Worm (Caenorhabditis elegans) whole organism, L1 larva: ENCODE measurements around the gene qdpr-1.
"Not testable (repeated sequence)": the region's sequence is repeated elsewhere in the genome, so short reads cannot be mapped to it uniquely, and the experiment has no call there.

ENCODE experiments used
- C04F5.9 ChIP-seq: sonication (generic microtip); optimal IDR thresholded peaks from 2 replicates; lab custom pipeline; 2016; ENCODE audit warnings: missing genetic modification characterization, missing compliant biosample characterization
- C16A3.4 ChIP-seq: fragments of 150-350 bp; optimal IDR thresholded peaks from 2 replicates; lab custom pipeline; 2014; ENCODE audit warnings: missing biosample characterization, missing genetic modification characterization
- C34B4.2 ChIP-seq: sonication (generic microtip); optimal IDR thresholded peaks from 2 replicates; lab custom pipeline; 2017; ENCODE audit warnings: mild to moderate bottlenecking, missing genetic modification characterization, missing compliant biosample characterization
- alr-1 ChIP-seq: fragments of 200-800 bp; sonication (Bioruptor generic); optimal IDR thresholded peaks from 2 replicates; lab custom pipeline; 2018; ENCODE audit warnings: borderline replicate concordance, mild to moderate bottlenecking, missing genetic modification characterization, missing compliant biosample characterization
- blmp-1 ChIP-seq: fragments of 150-350 bp; optimal IDR thresholded peaks from 2 replicates; lab custom pipeline; 2014; ENCODE audit warnings: missing biosample characterization, missing genetic modification characterization
- ceh-90 ChIP-seq: sonication (generic microtip); optimal IDR thresholded peaks from 2 replicates; lab custom pipeline; 2016; ENCODE audit warnings: missing genetic modification characterization, missing compliant biosample characterization
- efl-1 ChIP-seq, 4 experiments: fragments of 150-350 bp; optimal IDR thresholded peaks in 3 of 4; peaks in 1 of 4; 1 replicate in 1 of 4; 2 replicates in 3 of 4; lab custom pipeline; 2014; ENCODE audit warnings: missing biosample characterization in 2 of 4, missing genetic modification characterization in 2 of 4, missing genetic modification reagents in 2 of 4
- efl-3 ChIP-seq: fragments of 200-800 bp; sonication (Bioruptor generic); optimal IDR thresholded peaks from 2 replicates; lab custom pipeline; 2018; ENCODE audit warnings: mild to moderate bottlenecking, missing genetic modification characterization, missing compliant biosample characterization
- egl-13 ChIP-seq: sonication (generic microtip); optimal IDR thresholded peaks from 2 replicates; lab custom pipeline; 2016; ENCODE audit warnings: missing genotype, missing genetic modification reagents, missing genetic modification characterization, missing compliant biosample characterization
- elt-2 ChIP-seq: sonication (generic microtip); optimal IDR thresholded peaks from 2 replicates; lab custom pipeline; 2016; ENCODE audit warnings: missing genetic modification characterization, mild to moderate bottlenecking, inconsistent platforms, missing compliant biosample characterization, missing genetic modification reagents
- elt-3 ChIP-seq, 6 experiments: fragments of 150-350 bp in 1 of 6; sonication (generic microtip); optimal IDR thresholded peaks; 2 replicates each; lab custom pipeline; 2017 to 2018; ENCODE audit warnings: missing biosample characterization in 6 of 6, missing genetic modification characterization in 6 of 6, inconsistent platforms in 1 of 6
- hpl-2 ChIP-seq: fragments of 150-350 bp; optimal IDR thresholded peaks from 2 replicates; lab custom pipeline; 2014; ENCODE audit warnings: missing biosample characterization, missing genetic modification reagents, missing genetic modification characterization
- irx-1 ChIP-seq: sonication (generic microtip); optimal IDR thresholded peaks from 2 replicates; lab custom pipeline; 2016; ENCODE audit warnings: missing genetic modification characterization, missing compliant biosample characterization
- lin-13 ChIP-seq: fragments of 150-350 bp; optimal IDR thresholded peaks from 2 replicates; lab custom pipeline; 2014; ENCODE audit warnings: missing biosample characterization, missing genetic modification reagents, missing genetic modification characterization
- lin-35 ChIP-seq, 2 experiments: fragments of 150-350 bp; optimal IDR thresholded peaks; 2 replicates each; lab custom pipeline; 2014; ENCODE audit warnings: missing biosample characterization in 2 of 2, missing genetic modification characterization in 2 of 2, missing genetic modification reagents in 2 of 2
- lsy-2 ChIP-seq, 2 experiments: fragments of 150-350 bp; optimal IDR thresholded peaks; 2 replicates each; lab custom pipeline; 2014; ENCODE audit warnings: missing biosample characterization in 2 of 2, missing genetic modification characterization in 2 of 2
- nhr-20 ChIP-seq: sonication (generic microtip); optimal IDR thresholded peaks from 2 replicates; lab custom pipeline; 2016; ENCODE audit warnings: mild to moderate bottlenecking, missing genetic modification characterization, missing compliant biosample characterization
- nhr-47 ChIP-seq: sonication (generic microtip); optimal IDR thresholded peaks from 2 replicates; lab custom pipeline; 2016; ENCODE audit warnings: mild to moderate bottlenecking, missing genetic modification characterization, moderate library complexity, missing compliant biosample characterization
- nhr-84 ChIP-seq: sonication (generic microtip); optimal IDR thresholded peaks from 2 replicates; lab custom pipeline; 2017; ENCODE audit warnings: missing biosample characterization, missing genetic modification characterization
- nhr-85 ChIP-seq: sonication (generic microtip); peaks from one replicate; lab custom pipeline; 2016; ENCODE audit warnings: missing genetic modification characterization, inconsistent platforms, missing compliant biosample characterization
- pax-3 ChIP-seq: fragments of 200-800 bp; sonication (Bioruptor generic); optimal IDR thresholded peaks from 2 replicates; lab custom pipeline; 2018; ENCODE audit warnings: mild to moderate bottlenecking, missing genetic modification characterization, moderate library complexity, missing compliant biosample characterization
- snpc-4 ChIP-seq: fragments of 150-350 bp; optimal IDR thresholded peaks from 2 replicates; lab custom pipeline; 2014; ENCODE audit warnings: missing biosample characterization, missing genetic modification characterization
- snu-23 ChIP-seq: sonication (generic microtip); optimal IDR thresholded peaks from 2 replicates; lab custom pipeline; 2016; ENCODE audit warnings: missing genetic modification characterization, missing compliant biosample characterization
- tlp-1 ChIP-seq: fragments of 150-350 bp; optimal IDR thresholded peaks from 2 replicates; lab custom pipeline; 2014; ENCODE audit warnings: missing biosample characterization, missing genetic modification characterization
- unc-86 ChIP-seq: sonication (generic microtip); optimal IDR thresholded peaks from 2 replicates; lab custom pipeline; 2016; ENCODE audit warnings: missing genetic modification characterization, missing compliant biosample characterization
- xbp-1 ChIP-seq: sonication (generic microtip); optimal IDR thresholded peaks from 2 replicates; lab custom pipeline; 2016; ENCODE audit warnings: missing genetic modification characterization, missing compliant biosample characterization
- zag-1 ChIP-seq: fragments of 150-350 bp; optimal IDR thresholded peaks from 2 replicates; lab custom pipeline; 2014; ENCODE audit warnings: missing biosample characterization, missing genetic modification characterization
- zip-4 ChIP-seq: fragments of 200-800 bp; sonication (Bioruptor generic); optimal IDR thresholded peaks from 2 replicates; lab custom pipeline; 2018; ENCODE audit warnings: mild to moderate bottlenecking, missing genetic modification characterization, moderate library complexity, missing compliant biosample characterization

Gene qdpr-1

ce11 chrIII:13388621-13389020 is 5.1 kb upstream of the qdpr-1 start:
- TF ChIP-seq egl-13, result no peak
- peak; percentile 73 for TF ChIP-seq elt-2 (tag; lab: Kevin White, UChicago)
- TF ChIP-seq, all 84 proteins: peak for 1

ce11 chrIII:13389078-13389477 is 4.6 kb upstream of the qdpr-1 start, which contains the start of gene T03F6.3:
T03F6.3 (plus strand) TSS chrIII:13389395.
- TF ChIP-seq irx-1 (tag; lab: Kevin White, UChicago) (no peak), egl-13 (no peak), ceh-90 (no peak), nhr-47 (no peak), efl-3 (no peak), unc-86 (tag; lab: Kevin White, UChicago) (no peak), lin-13 (no peak), C04F5.9 (tag; lab: Kevin White, UChicago) (no peak), hpl-2 (GFP tag; lab: Kevin White, UChicago) (no peak), C34B4.2 (tag; lab: Kevin White, UChicago) (no peak), snu-23 (no peak)

ce11 chrIII:13390789-13391188 is 2.9 kb upstream of the qdpr-1 start:
- TF ChIP-seq unc-86 (tag; lab: Kevin White, UChicago) (no peak), efl-1 (optimal IDR thresholded peaks at IDR 0.05; lab: Kevin White, UChicago) (no peak), efl-1 (GFP tag; optimal IDR thresholded peaks at IDR 0.05 in 1 of 2; lab: Kevin White, UChicago) (peak in 1 of 2 experiments; percentile 66), zag-1 (tag; lab: Kevin White, UChicago) (no peak), C16A3.4 (tag; lab: Kevin White, UChicago) (no peak), nhr-85 (tag; lab: Kevin White, UChicago) (peak; percentile 65)

- TF ChIP-seq efl-1 (optimal IDR thresholded peaks at IDR 0.05; lab: Kevin White, UChicago) (no peak), efl-1 (GFP tag; optimal IDR thresholded peaks at IDR 0.05 in 1 of 2; lab: Kevin White, UChicago) (peak; percentile 27 to 74), nhr-20 (tag; lab: Kevin White, UChicago) (no peak)
These were observed 471 bp upstream of the qdpr-1 start, which contains the start of gene dnj-17 for ce11 chrIII:13393239-13393638. dnj-17 (minus strand) TSS chrIII:13393339.

ce11 chrIII:13395262-13395661 is 1.6 kb downstream of the qdpr-1 start, which contains the start of gene F11F1.1:
F11F1.1 (plus strand) TSS chrIII:13395562.
- TF ChIP-seq elt-3 (tag; optimal IDR thresholded peaks at IDR 0.05; lab: Kevin White, UChicago) (peak in 1 of 6 experiments; percentile 34), hpl-2 (GFP tag; lab: Kevin White, UChicago) (no peak), blmp-1 (peak; percentile 17), pax-3 (tag; lab: Kevin White, UChicago) (no peak)

ce11 chrIII:13401673-13402258 is 8.1 kb downstream of the qdpr-1 start, which contains the start of the genes srlf-9 and srlf-10:
srlf-9 (minus strand) TSS chrIII:13401773.
srlf-10 (plus strand) TSS chrIII:13402208.
- TF ChIP-seq snu-23; lin-35 (GFP tag; optimal IDR thresholded peaks at IDR 0.05; lab: Kevin White, UChicago); snpc-4 (tag; lab: Kevin White, UChicago): not testable (repeated sequence)

- no peak for TF ChIP-seq lsy-2 (tag; optimal IDR thresholded peaks at IDR 0.05; lab: Kevin White, UChicago)
- TF ChIP-seq nhr-84 (tag; lab: Kevin White, UChicago), result no peak
- TF ChIP-seq C04F5.9 (tag; lab: Kevin White, UChicago), result no peak
- TF ChIP-seq zip-4 (GFP tag; lab: Kevin White, UChicago), result no peak
These were observed 9.2 kb downstream of the qdpr-1 start, which contains the start of gene mig-18 for ce11 chrIII:13402934-13403333. mig-18 (plus strand) TSS chrIII:13403234.

ce11 chrIII:13404418-13404817 is 10.7 kb downstream of the qdpr-1 start, which contains the start of gene ttr-52:
ttr-52 (plus strand) TSS chrIII:13404718.
- TF ChIP-seq egl-13 (no peak), alr-1 (tag; lab: Kevin White, UChicago) (no peak), xbp-1 (no peak), tlp-1 (no peak)
